Fruit fly (Drosophila melanogaster) whole organism, embryonic: ENCODE data around the gene spn-B.

ENCODE experiments used
- Abd-B ChIP-seq: fragments of 200-800 bp; sonication (Bioruptor generic); optimal IDR thresholded peaks from 2 replicates; lab custom pipeline; 2018; ENCODE audit warnings: missing biosample characterization, mild to moderate bottlenecking, missing genetic modification characterization, moderate library complexity
- CG10147 ChIP-seq: fragments of 200-800 bp; sonication (Bioruptor generic); optimal IDR thresholded peaks from 2 replicates; lab custom pipeline; 2019; ENCODE audit warnings: missing biosample characterization, mild to moderate bottlenecking, missing genetic modification characterization, moderate library complexity
- CG11085 ChIP-seq: fragments of 200-800 bp; sonication (Bioruptor generic); IDR thresholded peaks from 2 replicates; pipeline ENCODE4 v1.3.6; 2022; ENCODE audit warnings: missing biosample characterization, missing genetic modification characterization
- CG11093 ChIP-seq: fragments of 200-800 bp; sonication (Bioruptor generic); IDR thresholded peaks from 3 replicates; pipeline ENCODE4 v1.3.6; 2022; ENCODE audit warnings: missing biosample characterization, missing genetic modification characterization
- CG11560 ChIP-seq: fragments of 200-800 bp; sonication (Bioruptor generic); IDR thresholded peaks from 3 replicates; pipeline ENCODE4 v1.3.6; 2022; ENCODE audit warnings: missing biosample characterization, missing genetic modification characterization
- CG11723 ChIP-seq: fragments of 200-800 bp; sonication (Bioruptor generic); optimal IDR thresholded peaks from 2 replicates; lab custom pipeline; 2017; ENCODE audit warnings: missing biosample characterization, mild to moderate bottlenecking, missing genetic modification characterization
- CG12391 ChIP-seq: fragments of 200-800 bp; sonication (Bioruptor generic); optimal IDR thresholded peaks from 3 replicates; lab custom pipeline; 2018; ENCODE audit warnings: missing biosample characterization, mild to moderate bottlenecking, missing genetic modification characterization, moderate library complexity
- CG13424 ChIP-seq: fragments of 200-800 bp; sonication (Bioruptor generic); optimal IDR thresholded peaks from 2 replicates; lab custom pipeline; 2019; ENCODE audit warnings: missing biosample characterization, mild to moderate bottlenecking, missing genetic modification characterization, moderate library complexity
- CG13775 ChIP-seq: fragments of 200-800 bp; sonication (Bioruptor generic); optimal IDR thresholded peaks from 3 replicates; lab custom pipeline; 2017; ENCODE audit warnings: missing biosample characterization, mild to moderate bottlenecking, missing genetic modification characterization
- CG14710 ChIP-seq: fragments of 200-800 bp; sonication (Bioruptor generic); optimal IDR thresholded peaks from 3 replicates; lab custom pipeline; 2019; ENCODE audit warnings: missing biosample characterization, mild to moderate bottlenecking, missing genetic modification characterization, moderate library complexity
- CG15601 ChIP-seq: fragments of 200-800 bp; sonication (Bioruptor generic); optimal IDR thresholded peaks from 3 replicates; lab custom pipeline; 2019; ENCODE audit warnings: missing biosample characterization, mild to moderate bottlenecking, missing genetic modification characterization, moderate library complexity
- CG15696 ChIP-seq: fragments of 200-800 bp; sonication (Bioruptor generic); optimal IDR thresholded peaks from 2 replicates; lab custom pipeline; 2019; ENCODE audit warnings: missing biosample characterization, mild to moderate bottlenecking, missing genetic modification characterization, moderate library complexity
- CG16815 ChIP-seq: fragments of 200-800 bp; sonication (Bioruptor generic); optimal IDR thresholded peaks from 3 replicates; lab custom pipeline; 2017; ENCODE audit warnings: missing biosample characterization, mild to moderate bottlenecking, missing genetic modification characterization
- CG16863 ChIP-seq: fragments of 200-800 bp; sonication (Bioruptor generic); optimal IDR thresholded peaks from 3 replicates; lab custom pipeline; 2016; ENCODE audit warnings: missing biosample characterization, missing genetic modification characterization
- CG18599 ChIP-seq: fragments of 200-800 bp; sonication (Bioruptor generic); optimal IDR thresholded peaks from 3 replicates; lab custom pipeline; 2017; ENCODE audit warnings: missing biosample characterization, missing genetic modification characterization, mild to moderate bottlenecking, moderate library complexity, missing genetic modification reagents
- CG2712 ChIP-seq: fragments of 200-800 bp; optimal IDR thresholded peaks from 3 replicates; lab custom pipeline; 2019; ENCODE audit warnings: missing biosample characterization, mild to moderate bottlenecking, missing genetic modification characterization, moderate library complexity
- CG31224 ChIP-seq: fragments of 200-800 bp; sonication (Bioruptor generic); IDR thresholded peaks from 2 replicates; pipeline ENCODE4 v1.3.6; 2022; ENCODE audit warnings: missing biosample characterization, missing genetic modification characterization
- CG4707 ChIP-seq: fragments of 200-800 bp; sonication (Bioruptor generic); optimal IDR thresholded peaks from 2 replicates; lab custom pipeline; 2018; ENCODE audit warnings: missing biosample characterization, mild to moderate bottlenecking, missing genetic modification characterization, moderate library complexity
- CG4854 ChIP-seq: fragments of 200-800 bp; sonication (Bioruptor generic); optimal IDR thresholded peaks from 2 replicates; lab custom pipeline; 2016; ENCODE audit warnings: missing biosample characterization, missing genetic modification characterization, inconsistent platforms
- CG6765 ChIP-seq: fragments of 200-800 bp; sonication (Bioruptor generic); optimal IDR thresholded peaks from 3 replicates; lab custom pipeline; 2017; ENCODE audit warnings: missing biosample characterization, mild to moderate bottlenecking, missing genetic modification characterization
- CG6813 ChIP-seq: fragments of 200-800 bp; sonication (Bioruptor generic); optimal IDR thresholded peaks from 2 replicates; lab custom pipeline; 2017; ENCODE audit warnings: missing biosample characterization, missing genetic modification characterization, mild to moderate bottlenecking, moderate library complexity, missing genetic modification reagents
- CG7786 ChIP-seq: fragments of 200-800 bp; sonication (Bioruptor generic); optimal IDR thresholded peaks from 2 replicates; lab custom pipeline; 2016; ENCODE audit warnings: missing biosample characterization, missing genetic modification characterization
- Chrac-16 ChIP-seq: fragments of 200-800 bp; sonication (Bioruptor generic); optimal IDR thresholded peaks from 3 replicates; lab custom pipeline; 2016; ENCODE audit warnings: missing biosample characterization, missing genetic modification characterization
- D19A ChIP-seq: fragments of 200-800 bp; optimal IDR thresholded peaks from 3 replicates; lab custom pipeline; 2019; ENCODE audit warnings: missing biosample characterization, mild to moderate bottlenecking, missing genetic modification characterization, moderate library complexity
- Dip3 ChIP-seq: fragments of 200-800 bp; sonication (Bioruptor generic); optimal IDR thresholded peaks from 3 replicates; lab custom pipeline; 2016; ENCODE audit warnings: missing biosample characterization, missing genetic modification characterization
- E2f2 ChIP-seq: fragments of 200-800 bp; sonication (Bioruptor generic); IDR thresholded peaks from 2 replicates; pipeline ENCODE4 v1.3.6; 2022; ENCODE audit warnings: missing biosample characterization, missing genetic modification characterization
- ERR ChIP-seq: fragments of 200-800 bp; sonication (Bioruptor generic); optimal IDR thresholded peaks from 2 replicates; lab custom pipeline; 2016; ENCODE audit warnings: missing biosample characterization, missing genetic modification characterization
- HLH54F ChIP-seq: fragments of 200-800 bp; sonication (Bioruptor generic); optimal IDR thresholded peaks from 3 replicates; lab custom pipeline; 2016; ENCODE audit warnings: missing biosample characterization, missing genetic modification characterization
- Hand ChIP-seq: fragments of 200-800 bp; sonication (Bioruptor generic); optimal IDR thresholded peaks from 2 replicates; lab custom pipeline; 2017; ENCODE audit warnings: mild to moderate bottlenecking, missing biosample characterization, missing genetic modification reagents, missing genetic modification characterization
- Hr3 ChIP-seq: fragments of 200-800 bp; sonication (Bioruptor generic); optimal IDR thresholded peaks from 3 replicates; lab custom pipeline; 2016; ENCODE audit warnings: missing biosample characterization, missing genetic modification characterization
- Lhr ChIP-seq: fragments of 200-800 bp; sonication (Bioruptor generic); optimal IDR thresholded peaks from 3 replicates; lab custom pipeline; 2017; ENCODE audit warnings: mild to moderate bottlenecking, missing biosample characterization, missing genetic modification reagents, missing genetic modification characterization
- Myb ChIP-seq: fragments of 200-800 bp; sonication (Bioruptor generic); optimal IDR thresholded peaks from 2 replicates; lab custom pipeline; 2016; ENCODE audit warnings: missing biosample characterization, missing genetic modification characterization
- NfI ChIP-seq: fragments of 200-800 bp; sonication (Bioruptor generic); optimal IDR thresholded peaks from 3 replicates; lab custom pipeline; 2018; ENCODE audit warnings: missing biosample characterization, mild to moderate bottlenecking, missing genetic modification characterization, moderate library complexity
- Scr ChIP-seq: fragments of 200-800 bp; sonication (Bioruptor generic); IDR thresholded peaks from 2 replicates; pipeline ENCODE4 v1.3.6; 2022; ENCODE audit warnings: missing biosample characterization, missing genetic modification characterization; ENCODE audit not compliant: partially characterized antibody
- Sox100B ChIP-seq: fragments of 200-800 bp; sonication (Bioruptor generic); optimal IDR thresholded peaks from 3 replicates; lab custom pipeline; 2018; ENCODE audit warnings: missing biosample characterization, mild to moderate bottlenecking, missing genetic modification characterization
- ac ChIP-seq: fragments of 200-800 bp; sonication (Bioruptor generic); optimal IDR thresholded peaks from 3 replicates; lab custom pipeline; 2017; ENCODE audit warnings: missing biosample characterization, mild to moderate bottlenecking, missing genetic modification characterization
- chif ChIP-seq, 2 experiments: fragments of 200-800 bp; sonication (Bioruptor generic); optimal IDR thresholded peaks; 3 replicates each; lab custom pipeline; 2016; ENCODE audit warnings: missing biosample characterization in 2 of 2, missing genetic modification characterization in 2 of 2
- esg ChIP-seq: fragments of 200-800 bp; sonication (Bioruptor generic); conservative IDR thresholded peaks from 2 replicates; pipeline ENCODE4 v1.3.6; 2022; ENCODE audit warnings: missing biosample characterization, missing genetic modification characterization
- fd3F ChIP-seq: fragments of 200-800 bp; sonication (Bioruptor generic); optimal IDR thresholded peaks from 2 replicates; lab custom pipeline; 2018; ENCODE audit warnings: missing biosample characterization, mild to moderate bottlenecking, missing genetic modification characterization, moderate library complexity
- gem ChIP-seq: fragments of 200-800 bp; sonication (Bioruptor generic); optimal IDR thresholded peaks from 2 replicates; lab custom pipeline; 2019; ENCODE audit warnings: missing biosample characterization, mild to moderate bottlenecking, missing genetic modification characterization, moderate library complexity
- hkb ChIP-seq, 2 experiments: fragments of 200-800 bp in 1 of 2; fragments of >200 bp in 1 of 2; sonication (Bioruptor generic) in 1 of 2; IDR thresholded peaks in 1 of 2; optimal IDR thresholded peaks in 1 of 2; 2 replicates each; pipeline versions ENCODE4 v1.3.6 to Lab custom; 2017 to 2022; ENCODE audit warnings: missing biosample characterization in 1 of 2, missing genetic modification characterization in 1 of 2
- lilli ChIP-seq: fragments of 200-800 bp; sonication (Bioruptor generic); optimal IDR thresholded peaks from 3 replicates; lab custom pipeline; 2016; ENCODE audit warnings: missing biosample characterization, missing genetic modification characterization
- lmd ChIP-seq: fragments of 200-800 bp; sonication (Bioruptor generic); IDR thresholded peaks from 2 replicates; pipeline ENCODE4 v1.3.6; 2022; ENCODE audit warnings: missing biosample characterization, missing genetic modification characterization
- mam ChIP-seq: fragments of 200-800 bp; sonication (Bioruptor generic); optimal IDR thresholded peaks from 3 replicates; lab custom pipeline; 2016; ENCODE audit warnings: missing biosample characterization, missing genetic modification characterization
- phol ChIP-seq: fragments of 200-800 bp; sonication (Bioruptor generic); optimal IDR thresholded peaks from 3 replicates; lab custom pipeline; 2018; ENCODE audit warnings: missing biosample characterization, mild to moderate bottlenecking, missing genetic modification characterization, moderate library complexity
- rib ChIP-seq: fragments of 200-800 bp; sonication (Bioruptor generic); IDR thresholded peaks from 2 replicates; pipeline ENCODE4 v1.3.6; 2022; ENCODE audit warnings: missing biosample characterization, missing genetic modification characterization
- sd ChIP-seq: fragments of 200-800 bp; sonication (Bioruptor generic); optimal IDR thresholded peaks from 3 replicates; lab custom pipeline; 2018; ENCODE audit warnings: missing biosample characterization, mild to moderate bottlenecking, missing genetic modification characterization, moderate library complexity
- sna ChIP-seq: fragments of 200-800 bp; sonication (Bioruptor generic); IDR thresholded peaks from 2 replicates; pipeline ENCODE4 v1.3.6; 2022; ENCODE audit warnings: missing biosample characterization, missing genetic modification characterization; ENCODE audit not compliant: partially characterized antibody
- wdn ChIP-seq: fragments of 200-800 bp; sonication (Bioruptor generic); IDR thresholded peaks from 2 replicates; pipeline ENCODE4 v1.3.6; 2022; ENCODE audit warnings: missing biosample characterization, missing genetic modification characterization

The spn-B gene

dm6 chr3R:14283042-14283626 lies 44.7 kb upstream of the spn-B start (continued):
- TF ChIP-seq CG11723 (GFP tag; lab: Kevin White, UChicago) (no peak), CG16863 (GFP tag; lab: Kevin White, UChicago) (peak; percentile 16), CG16815 (GFP tag; lab: Kevin White, UChicago) (peak; percentile 10), Abd-B (GFP tag; lab: Kevin White, UChicago) (peak; percentile 41), mam (GFP tag; lab: Kevin White, UChicago) (peak; percentile 70), lmd (GFP tag; lab: Robert Waterston, UW) (no peak), fd3F (peak; percentile 32), CG15696 (tag; lab: Kevin White, UChicago) (no peak), sna (GFP tag; lab: Robert Waterston, UW) (no peak), CG14710 (no peak), Scr (GFP tag; lab: Robert Waterston, UW) (no peak), Dip3 (peak; percentile 37), sd (tag; lab: Kevin White, UChicago) (no peak), CG31224 (GFP tag; lab: Robert Waterston, UW) (no peak), CG12391 (tag; lab: Kevin White, UChicago) (peak; percentile 49), CG11560 (tag; lab: Robert Waterston, UW) (no peak), ac (GFP tag; lab: Kevin White, UChicago) (no peak), phol (tag; lab: Kevin White, UChicago) (peak; percentile 34), rib (GFP tag; lab: Robert Waterston, UW) (no peak), CG13424 (tag; lab: Kevin White, UChicago) (peak; percentile 40), CG6813 (GFP tag; lab: Kevin White, UChicago) (no peak), CG2712 (tag; lab: Kevin White, UChicago) (peak; percentile 29), HLH54F (GFP tag; lab: Kevin White, UChicago) (peak; percentile 29), CG15601 (no peak), CG4707 (GFP tag; lab: Kevin White, UChicago) (no peak), D19A (tag; lab: Kevin White, UChicago) (peak; percentile 10), lilli (GFP tag; lab: Kevin White, UChicago) (peak; percentile 54), Hand (peak; percentile 11), Hr3 (GFP tag; lab: Kevin White, UChicago) (peak; percentile 18), CG6765 (GFP tag; lab: Kevin White, UChicago) (peak; percentile 25), NfI (peak; percentile 19), esg (GFP tag; lab: Robert Waterston, UW) (no peak), Myb (GFP tag; lab: Kevin White, UChicago) (peak; percentile 40), CG13775 (peak; percentile 56), E2f2 (GFP tag; lab: Robert Waterston, UW) (no peak), CG4854 (GFP tag; lab: Kevin White, UChicago) (peak; percentile 7), CG11093 (no peak), hkb (optimal IDR thresholded peaks at IDR 0.05; lab: Kevin White, UChicago) (no peak), hkb (GFP tag; IDR thresholded peaks at IDR 0.05; lab: Robert Waterston, UW) (no peak), ERR (GFP tag; lab: Kevin White, UChicago) (peak; percentile 4), gem (tag; lab: Kevin White, UChicago) (peak; percentile 71), chif (GFP tag; optimal IDR thresholded peaks at IDR 0.05; lab: Kevin White, UChicago) (peak in 1 of 2 experiments; percentile 37), CG10147 (GFP tag; lab: Kevin White, UChicago) (peak; percentile 52), CG7786 (peak; percentile 52), CG18599 (peak; percentile 22), Chrac-16 (peak; percentile 13), CG11085 (GFP tag; lab: Robert Waterston, UW) (no peak), wdn (GFP tag; lab: Robert Waterston, UW) (no peak), Lhr (GFP tag; lab: Kevin White, UChicago) (no peak), Sox100B (GFP tag; lab: Kevin White, UChicago) (peak; percentile 7)
